Worm (Caenorhabditis elegans): ENCODE results near the gene cnd-1.

DNA sequence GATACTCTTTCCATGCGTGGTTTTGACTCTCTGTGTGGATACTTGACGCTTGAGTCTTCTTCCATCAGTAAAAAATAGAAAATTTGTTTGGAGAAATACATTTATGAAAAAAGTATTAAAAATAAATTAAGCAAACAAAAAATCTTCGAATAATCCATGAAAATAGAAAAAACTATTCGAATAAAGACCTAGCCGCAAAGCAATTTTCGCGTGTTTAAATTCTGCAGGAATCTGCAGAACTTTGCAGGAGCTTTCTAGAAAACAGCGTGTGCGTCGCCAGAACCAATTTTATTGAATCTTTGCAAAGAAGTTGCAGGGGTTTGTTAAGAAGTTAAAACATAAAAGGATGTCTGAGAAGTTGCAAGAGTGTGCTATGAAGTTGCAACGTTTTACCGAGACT lies 41.8 kb upstream of the cnd-1 start, which contains the start of gene ZC395.11:
- TF ChIP-seq ama-1 (optimal IDR thresholded peaks at IDR 0.05): no peak
- TF ChIP-seq tra-4 (tag; optimal IDR thresholded peaks at IDR 0.05): no peak
- no peak for TF ChIP-seq ceh-36 (tag; optimal IDR thresholded peaks at IDR 0.05)
- TF ChIP-seq hmbx-1 (tag; optimal IDR thresholded peaks at IDR 0.05): no peak
- no peak for TF ChIP-seq aly-1 (tag; optimal IDR thresholded peaks at IDR 0.05)

Measured in whole organism, early embryonic.